Worm (Caenorhabditis elegans) whole organism, L1 larva: ENCODE results near the gene klc-1.

Experiments
- C04F5.9 ChIP-seq: sonication (generic microtip); optimal IDR thresholded peaks from 2 replicates; lab custom pipeline; 2016; ENCODE audit warnings: missing genetic modification characterization, missing compliant biosample characterization
- C16A3.4 ChIP-seq: fragments of 150-350 bp; optimal IDR thresholded peaks from 2 replicates; lab custom pipeline; 2014; ENCODE audit warnings: missing biosample characterization, missing genetic modification characterization
- F16B12.6 ChIP-seq: fragments of 150-350 bp; optimal IDR thresholded peaks from 2 replicates; lab custom pipeline; 2014; ENCODE audit warnings: missing biosample characterization, missing genetic modification characterization
- aha-1 ChIP-seq: fragments of 150-350 bp; optimal IDR thresholded peaks from 2 replicates; lab custom pipeline; 2014; ENCODE audit warnings: missing biosample characterization, missing genetic modification characterization
- alr-1 ChIP-seq: fragments of 200-800 bp; sonication (Bioruptor generic); optimal IDR thresholded peaks from 2 replicates; lab custom pipeline; 2018; ENCODE audit warnings: borderline replicate concordance, mild to moderate bottlenecking, missing genetic modification characterization, missing compliant biosample characterization
- ama-1 ChIP-seq: fragments of 150-350 bp; optimal IDR thresholded peaks from 2 replicates; lab custom pipeline; 2014
- ceh-63 ChIP-seq: fragments of 200-800 bp; sonication (Bioruptor generic); optimal IDR thresholded peaks from 2 replicates; lab custom pipeline; 2018; ENCODE audit warnings: mild to moderate bottlenecking, missing genetic modification characterization, missing compliant biosample characterization
- ceh-82 ChIP-seq, 3 experiments: fragments of 150-350 bp in 1 of 3; sonication (generic microtip) in 2 of 3; optimal IDR thresholded peaks; 2 replicates each; lab custom pipeline; 2014 to 2017; ENCODE audit warnings: missing biosample characterization in 3 of 3, missing genetic modification characterization in 3 of 3
- ces-1 ChIP-seq: fragments of 150-350 bp; optimal IDR thresholded peaks from 2 replicates; lab custom pipeline; 2014; ENCODE audit warnings: missing biosample characterization, missing genetic modification reagents, missing genetic modification characterization
- dpl-1 ChIP-seq, 3 experiments: fragments of 150-350 bp in 2 of 3; sonication (generic microtip) in 1 of 3; optimal IDR thresholded peaks; 2 replicates each; lab custom pipeline; 2014 to 2017; ENCODE audit warnings: missing biosample characterization in 3 of 3, missing genetic modification characterization in 3 of 3, missing genetic modification reagents in 3 of 3
- efl-3 ChIP-seq: fragments of 200-800 bp; sonication (Bioruptor generic); optimal IDR thresholded peaks from 2 replicates; lab custom pipeline; 2018; ENCODE audit warnings: mild to moderate bottlenecking, missing genetic modification characterization, missing compliant biosample characterization
- egl-13 ChIP-seq: sonication (generic microtip); optimal IDR thresholded peaks from 2 replicates; lab custom pipeline; 2016; ENCODE audit warnings: missing genotype, missing genetic modification reagents, missing genetic modification characterization, missing compliant biosample characterization
- egl-27 ChIP-seq, 2 experiments: fragments of 150-350 bp in 1 of 2; sonication (generic microtip); optimal IDR thresholded peaks; 3 replicates each; lab custom pipeline; 2017 to 2018; ENCODE audit warnings: missing biosample characterization in 2 of 2, missing genetic modification characterization in 2 of 2, missing genetic modification reagents in 2 of 2
- elt-3 ChIP-seq, 6 experiments: fragments of 150-350 bp in 1 of 6; sonication (generic microtip); optimal IDR thresholded peaks; 2 replicates each; lab custom pipeline; 2017 to 2018; ENCODE audit warnings: missing biosample characterization in 6 of 6, missing genetic modification characterization in 6 of 6, inconsistent platforms in 1 of 6
- ets-5 ChIP-seq: fragments of 200-800 bp; sonication (Bioruptor generic); IDR thresholded peaks from 2 replicates; pipeline ENCODE4 v1.3.6; 2022; ENCODE audit warnings: missing genetic modification characterization, missing compliant biosample characterization
- fkh-4 ChIP-seq: sonication (generic microtip); optimal IDR thresholded peaks from 2 replicates; lab custom pipeline; 2016; ENCODE audit warnings: missing compliant biosample characterization, missing genetic modification characterization, borderline replicate concordance
- fkh-8 ChIP-seq: sonication (generic microtip); optimal IDR thresholded peaks from 2 replicates; lab custom pipeline; 2016; ENCODE audit warnings: mild to moderate bottlenecking, missing genetic modification characterization, missing compliant biosample characterization
- hlh-17 ChIP-seq: fragments of 200-800 bp; sonication (Bioruptor generic); optimal IDR thresholded peaks from 2 replicates; lab custom pipeline; 2018; ENCODE audit warnings: missing genetic modification characterization, mild to moderate bottlenecking, missing compliant biosample characterization, moderate library complexity, borderline replicate concordance
- hlh-4 ChIP-seq: sonication (generic microtip); optimal IDR thresholded peaks from 2 replicates; lab custom pipeline; 2016; ENCODE audit warnings: mild to moderate bottlenecking, missing genetic modification characterization, missing compliant biosample characterization
- hpl-2 ChIP-seq: fragments of 150-350 bp; optimal IDR thresholded peaks from 2 replicates; lab custom pipeline; 2014; ENCODE audit warnings: missing biosample characterization, missing genetic modification reagents, missing genetic modification characterization
- irx-1 ChIP-seq: sonication (generic microtip); optimal IDR thresholded peaks from 2 replicates; lab custom pipeline; 2016; ENCODE audit warnings: missing genetic modification characterization, missing compliant biosample characterization
- isw-1 ChIP-seq: fragments of 200-800 bp; sonication (Bioruptor generic); IDR thresholded peaks from 2 replicates; pipeline ENCODE4 v1.3.6; 2022; ENCODE audit warnings: missing genetic modification characterization, missing compliant biosample characterization
- lin-13 ChIP-seq: fragments of 150-350 bp; optimal IDR thresholded peaks from 2 replicates; lab custom pipeline; 2014; ENCODE audit warnings: missing biosample characterization, missing genetic modification reagents, missing genetic modification characterization
- lin-14 ChIP-seq: fragments of 200-800 bp; sonication (Bioruptor generic); optimal IDR thresholded peaks from 2 replicates; lab custom pipeline; 2018; ENCODE audit warnings: mild to moderate bottlenecking, missing genetic modification characterization, moderate library complexity, missing compliant biosample characterization
- lin-39 ChIP-seq: fragments of 150-350 bp; optimal IDR thresholded peaks from 2 replicates; lab custom pipeline; 2014; ENCODE audit warnings: missing biosample characterization, missing genetic modification reagents, missing genetic modification characterization
- lsy-2 ChIP-seq, 2 experiments: fragments of 150-350 bp; optimal IDR thresholded peaks; 2 replicates each; lab custom pipeline; 2014; ENCODE audit warnings: missing biosample characterization in 2 of 2, missing genetic modification characterization in 2 of 2
- mdl-1 ChIP-seq, 2 experiments: fragments of 150-350 bp; optimal IDR thresholded peaks; 2 replicates each; lab custom pipeline; 2014 to 2017; ENCODE audit warnings: missing biosample characterization in 2 of 2, missing genetic modification characterization in 2 of 2, inconsistent platforms in 1 of 2
- nhr-11 ChIP-seq: fragments of 150-350 bp; optimal IDR thresholded peaks from 2 replicates; lab custom pipeline; 2014; ENCODE audit warnings: missing biosample characterization, missing genetic modification characterization
- nhr-12 ChIP-seq: sonication (generic microtip); optimal IDR thresholded peaks from 2 replicates; lab custom pipeline; 2017; ENCODE audit warnings: missing biosample characterization, missing genetic modification characterization
- nhr-19 ChIP-seq: fragments of 200-800 bp; sonication (Bioruptor generic); conservative IDR thresholded peaks from 2 replicates; pipeline ENCODE4 v1.3.6; 2022; ENCODE audit warnings: missing genetic modification characterization, missing compliant biosample characterization
- nhr-20 ChIP-seq: sonication (generic microtip); optimal IDR thresholded peaks from 2 replicates; lab custom pipeline; 2016; ENCODE audit warnings: mild to moderate bottlenecking, missing genetic modification characterization, missing compliant biosample characterization
- nhr-237 ChIP-seq: fragments of 150-350 bp; optimal IDR thresholded peaks from 2 replicates; lab custom pipeline; 2014; ENCODE audit warnings: missing biosample characterization, missing genetic modification characterization
- nhr-28 ChIP-seq: fragments of 150-350 bp; optimal IDR thresholded peaks from 2 replicates; lab custom pipeline; 2014; ENCODE audit warnings: missing biosample characterization, missing genetic modification characterization
- nhr-47 ChIP-seq: sonication (generic microtip); optimal IDR thresholded peaks from 2 replicates; lab custom pipeline; 2016; ENCODE audit warnings: mild to moderate bottlenecking, missing genetic modification characterization, moderate library complexity, missing compliant biosample characterization
- nhr-71 ChIP-seq: sonication (generic microtip); optimal IDR thresholded peaks from 2 replicates; lab custom pipeline; 2016; ENCODE audit warnings: mild to moderate bottlenecking, missing genetic modification characterization, moderate library complexity, missing compliant biosample characterization
- nhr-76 ChIP-seq: sonication (generic microtip); optimal IDR thresholded peaks from 2 replicates; lab custom pipeline; 2017; ENCODE audit warnings: missing biosample characterization, missing genetic modification characterization
- nhr-85 ChIP-seq: sonication (generic microtip); peaks from one replicate; lab custom pipeline; 2016; ENCODE audit warnings: missing genetic modification characterization, inconsistent platforms, missing compliant biosample characterization
- nhr-90 ChIP-seq: sonication (generic microtip); optimal IDR thresholded peaks from 2 replicates; lab custom pipeline; 2016; ENCODE audit warnings: mild to moderate bottlenecking, missing genetic modification characterization, missing compliant biosample characterization; ENCODE audit not compliant: poor library complexity
- pag-3 ChIP-seq: sonication (generic microtip); optimal IDR thresholded peaks from 2 replicates; lab custom pipeline; 2017; ENCODE audit warnings: missing genetic modification characterization, mild to moderate bottlenecking, missing compliant biosample characterization, antibody characterized with exemption, borderline replicate concordance; ENCODE audit not compliant: insufficient read depth
- rnt-1 ChIP-seq: sonication (generic microtip); optimal IDR thresholded peaks from 2 replicates; lab custom pipeline; 2016; ENCODE audit warnings: mild to moderate bottlenecking, missing genetic modification characterization, moderate library complexity, missing compliant biosample characterization
- snpc-4 ChIP-seq: fragments of 150-350 bp; optimal IDR thresholded peaks from 2 replicates; lab custom pipeline; 2014; ENCODE audit warnings: missing biosample characterization, missing genetic modification characterization
- sox-4 ChIP-seq: sonication (generic microtip); optimal IDR thresholded peaks from 2 replicates; lab custom pipeline; 2016; ENCODE audit warnings: missing genetic modification characterization, missing compliant biosample characterization
- sptf-1 ChIP-seq: fragments of 150-350 bp; optimal IDR thresholded peaks from 2 replicates; lab custom pipeline; 2014; ENCODE audit warnings: missing biosample characterization, missing genetic modification characterization
- tbx-2 ChIP-seq: sonication (generic microtip); optimal IDR thresholded peaks from 2 replicates; lab custom pipeline; 2016; ENCODE audit warnings: missing genetic modification characterization, missing compliant biosample characterization
- unc-130 ChIP-seq: fragments of 150-350 bp; optimal IDR thresholded peaks from 2 replicates; lab custom pipeline; 2017; ENCODE audit warnings: missing biosample characterization, missing genetic modification characterization, inconsistent platforms
- unc-30 ChIP-seq: sonication (generic microtip); optimal IDR thresholded peaks from 2 replicates; lab custom pipeline; 2017; ENCODE audit warnings: missing biosample characterization, missing genetic modification characterization
- unc-62 ChIP-seq: fragments of 150-350 bp; optimal IDR thresholded peaks from 2 replicates; lab custom pipeline; 2014; ENCODE audit warnings: missing biosample characterization, missing genetic modification reagents, missing genetic modification characterization
- unc-86 ChIP-seq: sonication (generic microtip); optimal IDR thresholded peaks from 2 replicates; lab custom pipeline; 2016; ENCODE audit warnings: missing genetic modification characterization, missing compliant biosample characterization
- unc-98 ChIP-seq: fragments of 200-800 bp; sonication (Bioruptor generic); IDR thresholded peaks from 2 replicates; pipeline ENCODE4 v1.3.6; 2022; ENCODE audit warnings: missing genetic modification characterization, missing compliant biosample characterization
- zip-4 ChIP-seq: fragments of 200-800 bp; sonication (Bioruptor generic); optimal IDR thresholded peaks from 2 replicates; lab custom pipeline; 2018; ENCODE audit warnings: mild to moderate bottlenecking, missing genetic modification characterization, moderate library complexity, missing compliant biosample characterization
- ztf-4 ChIP-seq: fragments of 150-350 bp; optimal IDR thresholded peaks from 2 replicates; lab custom pipeline; 2014; ENCODE audit warnings: missing biosample characterization, missing genetic modification characterization

The klc-1 gene

DNA sequence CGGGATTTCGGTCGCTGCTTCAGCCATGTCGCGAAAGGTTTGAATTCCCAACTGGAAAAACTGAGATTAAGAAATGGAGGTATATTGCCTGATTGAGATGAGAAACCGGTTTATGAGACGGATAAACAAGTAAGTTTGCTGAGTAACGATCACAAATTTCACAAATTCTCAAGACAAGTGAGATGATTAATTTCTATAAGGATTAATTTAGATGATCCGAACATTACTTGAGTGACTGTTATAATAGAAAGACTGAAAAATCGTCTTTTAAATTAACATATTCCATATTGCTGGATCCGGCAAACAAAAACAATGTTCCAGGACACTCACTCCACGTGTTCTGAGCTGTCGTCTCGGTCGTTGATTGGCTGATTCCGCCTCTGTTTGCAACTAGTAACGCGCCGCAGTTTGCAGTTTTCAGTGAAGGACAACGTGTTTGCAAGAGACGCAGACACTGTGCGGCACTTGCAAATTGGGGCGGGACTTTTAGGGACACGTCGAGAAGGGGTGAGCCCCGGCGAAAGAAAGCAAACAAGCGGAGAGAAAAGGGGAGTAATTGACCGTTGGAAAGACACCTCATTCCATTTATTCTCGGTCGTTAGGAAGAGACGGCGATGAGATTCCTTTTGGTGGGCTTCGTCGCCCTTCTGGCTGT lies 35.4 kb downstream of the klc-1 start, which contains the start of the genes imp-2 and enpl-1:
TSS of gene imp-2 (minus strand) at position 51 of the 655 bp plus-strand sequence.
TSS of gene enpl-1 (plus strand) at position 462 of the 655 bp plus-strand sequence.
- TF ChIP-seq ama-1 (lab: Kevin White, UChicago) (peak; percentile 30), aha-1 (tag; lab: Kevin White, UChicago) (no peak), alr-1 (no peak), sptf-1 (tag; lab: Kevin White, UChicago) (no peak), ceh-63 (no peak), fkh-4 (tag; lab: Kevin White, UChicago) (peak; percentile 51), lin-14 (peak; percentile 99), nhr-76 (tag; lab: Kevin White, UChicago) (peak; percentile 38), C04F5.9 (tag; lab: Kevin White, UChicago) (peak; percentile 59), unc-30 (no peak), mdl-1 (tag; optimal IDR thresholded peaks at IDR 0.05; lab: Kevin White, UChicago) (peak; percentile 85 to 98), zip-4 (peak; percentile 60), nhr-237 (tag; lab: Kevin White, UChicago) (peak; percentile 63), irx-1 (peak; percentile 81), rnt-1 (peak; percentile 91), nhr-85 (peak; percentile 95), nhr-47 (tag; lab: Kevin White, UChicago) (peak; percentile 94), ztf-4 (tag; lab: Kevin White, UChicago) (peak; percentile 75), hlh-4 (no peak), egl-27 (tag; optimal IDR thresholded peaks at IDR 0.05; lab: Kevin White, UChicago) (peak; percentile 30 to 31), lsy-2 (tag; optimal IDR thresholded peaks at IDR 0.05; lab: Kevin White, UChicago) (peak; percentile 94 to 97), hlh-17 (GFP tag; lab: Kevin White, UChicago) (no peak), lin-13 (peak; percentile 92), dpl-1 (GFP tag; optimal IDR thresholded peaks at IDR 0.05; lab: Kevin White, UChicago) (peak; percentile 60 to 79 (median 78)), unc-86 (tag; lab: Kevin White, UChicago) (peak; percentile 91), egl-13 (tag; lab: Kevin White, UChicago) (peak; percentile 83), tbx-2 (tag; lab: Kevin White, UChicago) (peak; percentile 94), snpc-4 (peak; percentile 60), lin-39 (tag; lab: Kevin White, UChicago) (peak; percentile 72), nhr-11 (tag; lab: Kevin White, UChicago) (peak; percentile 79), isw-1 (GFP tag; lab: Robert Waterston, UW) (peak; percentile 94), C16A3.4 (peak; percentile 86), nhr-20 (tag; lab: Kevin White, UChicago) (peak; percentile 94), F16B12.6 (tag; lab: Kevin White, UChicago) (peak; percentile 56), nhr-19 (GFP tag; lab: Robert Waterston, UW) (peak; percentile 93), elt-3 (tag; optimal IDR thresholded peaks at IDR 0.05; lab: Kevin White, UChicago) (peak in 3 of 6 experiments; percentile 25 to 91 (median 63)), nhr-90 (tag; lab: Kevin White, UChicago) (peak; percentile 88), ets-5 (GFP tag; lab: Robert Waterston, UW) (no peak), unc-98 (GFP tag; lab: Robert Waterston, UW) (peak; percentile 49; the same call in 1 of the 2 replicates), fkh-8 (tag; lab: Kevin White, UChicago) (peak; percentile 89), efl-3 (no peak), pag-3 (tag; lab: Kevin White, UChicago) (no peak), sox-4 (tag; lab: Kevin White, UChicago) (peak; percentile 41), hpl-2 (GFP tag; lab: Kevin White, UChicago) (peak; percentile 7), ces-1 (GFP tag; lab: Kevin White, UChicago) (no peak), nhr-71 (tag; lab: Kevin White, UChicago) (peak; percentile 97), unc-130 (tag; lab: Kevin White, UChicago) (peak; percentile 59), nhr-12 (tag; lab: Kevin White, UChicago) (no peak), ceh-82 (tag; optimal IDR thresholded peaks at IDR 0.05; lab: Kevin White, UChicago) (peak; percentile 77 to 91 (median 88)), nhr-28 (tag; lab: Kevin White, UChicago) (no peak), unc-62 (GFP tag; lab: Kevin White, UChicago) (no peak)
